Worm (Caenorhabditis elegans) whole organism, young adult: Measurements from ENCODE around the gene dgn-3.
"Not testable (repeated sequence)": the region's sequence is repeated elsewhere in the genome, so short reads cannot be mapped to it uniquely, and the experiment has no call there.

Source experiments
- B0019.2 ChIP-seq: fragments of 200-800 bp; sonication (Bioruptor generic); conservative IDR thresholded peaks from 2 replicates; pipeline ENCODE4 v1.3.6; 2022; ENCODE audit warnings: missing genetic modification reagents, missing genetic modification characterization, missing compliant biosample characterization
- B0035.1 ChIP-seq: sonication (generic microtip); optimal IDR thresholded peaks from 2 replicates; lab custom pipeline; 2016; ENCODE audit warnings: missing genetic modification characterization, mild to moderate bottlenecking, missing compliant biosample characterization, missing genotype, missing genetic modification reagents
- C06A6.2 ChIP-seq: fragments of 200-800 bp; sonication (Bioruptor generic); conservative IDR thresholded peaks from 2 replicates; pipeline ENCODE4 v1.3.6; 2022; ENCODE audit warnings: missing genetic modification characterization, missing compliant biosample characterization
- D2030.7 ChIP-seq: fragments of 200-800 bp; sonication (Bioruptor generic); IDR thresholded peaks from 2 replicates; pipeline ENCODE4 v1.3.6; 2022; ENCODE audit warnings: missing genetic modification reagents, missing genetic modification characterization, missing compliant biosample characterization
- F22D6.2 ChIP-seq: sonication (generic microtip); optimal IDR thresholded peaks from 2 replicates; lab custom pipeline; 2016; ENCODE audit warnings: mild to moderate bottlenecking, missing genetic modification characterization, missing compliant biosample characterization
- F37B4.10 ChIP-seq: fragments of 200-800 bp; sonication (Bioruptor generic); IDR thresholded peaks from 2 replicates; pipeline ENCODE4 v1.3.6; 2022; ENCODE audit warnings: missing genetic modification characterization, missing compliant biosample characterization
- F52B5.7 ChIP-seq: sonication (generic microtip); optimal IDR thresholded peaks from 2 replicates; lab custom pipeline; 2016; ENCODE audit warnings: mild to moderate bottlenecking, missing genetic modification characterization, missing compliant biosample characterization
- K11D2.4 ChIP-seq: fragments of 200-800 bp; sonication (Bioruptor generic); IDR thresholded peaks from 2 replicates; pipeline ENCODE4 v1.3.6; 2022; ENCODE audit warnings: missing genetic modification reagents, missing genetic modification characterization, missing compliant biosample characterization
- K12H6.12 ChIP-seq: fragments of 200-800 bp; sonication (Bioruptor generic); optimal IDR thresholded peaks from 2 replicates; lab custom pipeline; 2018; ENCODE audit warnings: mild to moderate bottlenecking, missing genetic modification characterization, missing compliant biosample characterization
- T07F8.4 ChIP-seq: sonication (generic microtip); optimal IDR thresholded peaks from 2 replicates; lab custom pipeline; 2016; ENCODE audit warnings: mild to moderate bottlenecking, missing genetic modification characterization, moderate library complexity, missing compliant biosample characterization
- attf-5 ChIP-seq: fragments of 200-800 bp; sonication (Bioruptor generic); optimal IDR thresholded peaks from 2 replicates; lab custom pipeline; 2018; ENCODE audit warnings: mild to moderate bottlenecking, missing genetic modification characterization, missing compliant biosample characterization
- attf-6 ChIP-seq: fragments of 200-800 bp; sonication (Bioruptor generic); IDR thresholded peaks from 2 replicates; pipeline ENCODE4 v1.3.6; 2022; ENCODE audit warnings: missing genetic modification reagents, missing genetic modification characterization, missing compliant biosample characterization
- ceh-27 ChIP-seq: fragments of 200-800 bp; sonication (Bioruptor generic); optimal IDR thresholded peaks from 2 replicates; lab custom pipeline; 2018; ENCODE audit warnings: mild to moderate bottlenecking, missing genetic modification characterization, moderate library complexity, missing compliant biosample characterization
- chd-7 ChIP-seq: sonication (generic microtip); optimal IDR thresholded peaks from 2 replicates; lab custom pipeline; 2016; ENCODE audit warnings: mild to moderate bottlenecking, missing genetic modification characterization, moderate library complexity, missing compliant biosample characterization
- dox-1 ChIP-seq: fragments of 200-800 bp; sonication (Bioruptor generic); IDR thresholded peaks from 2 replicates; pipeline ENCODE4 v1.3.6; 2022; ENCODE audit warnings: missing genetic modification reagents, missing genetic modification characterization, missing compliant biosample characterization
- dpl-1 ChIP-seq: fragments of 150-350 bp; optimal IDR thresholded peaks from 2 replicates; lab custom pipeline; 2014; ENCODE audit warnings: missing biosample characterization, missing genetic modification reagents, missing genetic modification characterization
- hlh-12 ChIP-seq: sonication (generic microtip); optimal IDR thresholded peaks from 2 replicates; lab custom pipeline; 2016; ENCODE audit warnings: missing genetic modification characterization, missing compliant biosample characterization
- lin-35 ChIP-seq, 3 experiments: fragments of 150-350 bp in 2 of 3; sonication (generic microtip) in 1 of 3; optimal IDR thresholded peaks; 2 replicates each; lab custom pipeline; 2014 to 2018; ENCODE audit warnings: missing biosample characterization in 3 of 3, missing genetic modification characterization in 3 of 3, missing genetic modification reagents in 3 of 3
- lin-54 ChIP-seq: fragments of 200-800 bp; sonication (Bioruptor generic); optimal IDR thresholded peaks from 2 replicates; lab custom pipeline; 2018; ENCODE audit warnings: mild to moderate bottlenecking, missing genetic modification characterization, missing compliant biosample characterization
- madf-10 ChIP-seq: sonication (generic microtip); optimal IDR thresholded peaks from 2 replicates; lab custom pipeline; 2016; ENCODE audit warnings: mild to moderate bottlenecking, missing genetic modification characterization, missing compliant biosample characterization
- madf-3 ChIP-seq: fragments of 200-800 bp; sonication (Bioruptor generic); IDR thresholded peaks from 2 replicates; pipeline ENCODE4 v1.3.6; 2022; ENCODE audit warnings: missing genetic modification reagents, missing genetic modification characterization, missing compliant biosample characterization
- madf-6 ChIP-seq: fragments of 200-800 bp; sonication (Bioruptor generic); IDR thresholded peaks from 2 replicates; pipeline ENCODE4 v1.3.6; 2022; ENCODE audit warnings: missing genetic modification reagents, missing genetic modification characterization, missing compliant biosample characterization
- madf-8 ChIP-seq: fragments of 200-800 bp; sonication (Bioruptor generic); conservative IDR thresholded peaks from 2 replicates; pipeline ENCODE4 v1.3.6; 2022; ENCODE audit warnings: missing genetic modification reagents, missing genetic modification characterization, missing compliant biosample characterization
- mes-4 ChIP-seq: sonication (generic microtip); optimal IDR thresholded peaks from 2 replicates; lab custom pipeline; 2016; ENCODE audit warnings: missing genotype, missing genetic modification characterization, missing compliant biosample characterization
- nhr-179 ChIP-seq: sonication (generic microtip); optimal IDR thresholded peaks from 2 replicates; lab custom pipeline; 2016; ENCODE audit warnings: mild to moderate bottlenecking, missing genetic modification characterization, missing compliant biosample characterization
- rec-8 ChIP-seq, 2 experiments: sonication (generic microtip); optimal IDR thresholded peaks; 2 replicates each; lab custom pipeline; 2016; ENCODE audit warnings: mild to moderate bottlenecking in 2 of 2, missing genetic modification characterization in 2 of 2, missing genetic modification reagents in 2 of 2, missing genotype in 2 of 2, missing biosample characterization in 1 of 2, missing compliant biosample characterization in 1 of 2, moderate library complexity in 1 of 2
- snpc-3.4 ChIP-seq: sonication (generic microtip); optimal IDR thresholded peaks from 2 replicates; lab custom pipeline; 2017; ENCODE audit warnings: missing genetic modification characterization, mild to moderate bottlenecking, missing compliant biosample characterization, antibody characterized with exemption, moderate library complexity, missing genotype, missing genetic modification reagents
- somi-1 ChIP-seq: fragments of 200-800 bp; sonication (Bioruptor generic); optimal IDR thresholded peaks from 2 replicates; lab custom pipeline; 2018; ENCODE audit warnings: mild to moderate bottlenecking, missing genetic modification characterization, missing compliant biosample characterization
- xnd-1 ChIP-seq: sonication (generic microtip); optimal IDR thresholded peaks from 2 replicates; lab custom pipeline; 2016; ENCODE audit warnings: missing genotype, missing genetic modification reagents, missing genetic modification characterization, missing compliant biosample characterization
- ztf-26 ChIP-seq: sonication (generic microtip); optimal IDR thresholded peaks from 2 replicates; lab custom pipeline; 2017; ENCODE audit warnings: missing genetic modification characterization, missing compliant biosample characterization

The dgn-3 gene

DNA sequence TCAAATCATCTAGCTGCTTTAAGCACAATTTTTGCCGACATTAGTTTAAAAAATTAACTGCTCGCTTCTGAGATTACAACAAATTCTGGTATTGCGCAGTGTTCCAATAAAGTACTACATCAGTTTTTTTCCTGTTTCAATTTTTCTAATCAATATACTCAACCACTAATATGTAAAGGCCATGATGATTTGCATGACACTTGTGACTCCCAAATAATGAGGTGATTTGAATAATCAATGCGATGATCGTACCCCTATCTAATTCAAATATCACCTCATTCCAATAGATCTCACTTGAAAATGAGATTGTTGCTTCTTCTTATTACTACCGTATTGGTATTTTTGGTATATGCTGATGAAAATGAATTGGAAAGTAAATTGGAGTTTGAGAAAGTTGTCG, 2.6 kb upstream of the dgn-3 start, which contains the start of gene F07G6.2:
TSS of gene F07G6.2 (plus strand) at position 301 of the 400 bp plus-strand sequence.
- no peak for TF ChIP-seq dox-1 (GFP tag; lab: Robert Waterston, UW)
- TF ChIP-seq K11D2.4 (GFP tag; lab: Robert Waterston, UW): no peak
- no peak for TF ChIP-seq F37B4.10 (GFP tag; lab: Robert Waterston, UW)

DNA sequence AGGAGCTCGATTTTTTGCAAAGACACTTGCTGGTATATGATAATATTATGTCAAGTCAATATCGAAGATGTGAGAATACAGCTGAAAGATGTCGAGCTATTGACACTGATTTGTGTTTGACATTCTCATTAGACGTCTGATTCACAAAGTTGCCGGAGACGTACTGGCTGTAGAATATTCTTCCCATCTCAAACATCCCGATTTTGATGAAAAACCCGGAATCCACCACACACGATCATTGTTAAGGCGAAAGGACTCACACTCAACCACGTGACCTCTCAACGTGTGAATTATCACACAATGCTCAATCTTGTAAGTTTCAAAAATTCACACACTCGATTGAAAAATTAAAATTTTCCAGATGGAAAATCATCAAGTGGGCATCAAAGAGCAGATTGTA, 6.3 kb downstream of the dgn-3 start, which contains the start of gene F07G6.12:
TSS of gene F07G6.12 (plus strand) at position 301 of the 400 bp plus-strand sequence.
- no peak for TF ChIP-seq ceh-27 (GFP tag; lab: Kevin White, UChicago)
- TF ChIP-seq ztf-26 (tag; lab: Kevin White, UChicago): no peak
- TF ChIP-seq nhr-179 (tag; lab: Kevin White, UChicago): no peak
- TF ChIP-seq madf-3 (GFP tag; lab: Robert Waterston, UW): no peak
- no peak for TF ChIP-seq rec-8 (tag; optimal IDR thresholded peaks at IDR 0.05; lab: Kevin White, UChicago)
- TF ChIP-seq attf-5 (GFP tag; lab: Kevin White, UChicago): no peak
- no peak for TF ChIP-seq mes-4 (tag; lab: Kevin White, UChicago)
- no peak for TF ChIP-seq chd-7 (tag; lab: Kevin White, UChicago)
- TF ChIP-seq B0035.1 (tag; lab: Kevin White, UChicago): no peak
- TF ChIP-seq F52B5.7 (tag; lab: Kevin White, UChicago): no peak
- TF ChIP-seq K11D2.4 (GFP tag; lab: Robert Waterston, UW): no peak
- TF ChIP-seq hlh-12: no peak
- no peak for TF ChIP-seq dpl-1 (GFP tag; lab: Kevin White, UChicago)

DNA sequence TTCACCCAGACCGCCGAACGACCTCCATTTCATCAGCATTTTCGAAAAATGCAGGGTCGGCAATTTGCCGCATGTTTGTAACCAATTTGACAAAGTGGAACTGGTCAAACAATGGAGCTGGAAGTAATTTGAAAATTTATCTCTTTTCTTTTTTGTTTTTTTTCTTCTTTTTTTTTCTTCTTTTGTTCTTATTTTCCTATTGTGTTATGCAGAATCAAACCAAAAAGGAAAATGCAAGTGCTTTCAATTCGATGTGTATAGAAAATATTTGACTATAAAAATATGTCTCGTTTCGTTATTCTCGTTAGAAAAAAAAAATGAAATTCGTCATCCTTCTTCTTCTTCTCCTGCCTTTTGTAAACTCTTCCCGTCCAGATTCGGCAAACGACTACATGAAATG, 7.9 kb downstream of the dgn-3 start, which contains the start of gene F07G6.10:
TSS of gene F07G6.10 (plus strand) at position 301 of the 400 bp plus-strand sequence.
- TF ChIP-seq F22D6.2 (tag; lab: Kevin White, UChicago) (no peak), lin-35 (GFP tag; optimal IDR thresholded peaks at IDR 0.05; lab: Kevin White, UChicago) (no peak), K12H6.12 (tag; lab: Kevin White, UChicago) (no peak), attf-6 (no peak), madf-10 (tag; lab: Kevin White, UChicago) (no peak), xnd-1 (tag; lab: Kevin White, UChicago) (no peak), snpc-3.4 (no peak), C06A6.2 (GFP tag; lab: Robert Waterston, UW) (no peak)
- TF ChIP-seq, all 124 proteins: peak for 0

DNA sequence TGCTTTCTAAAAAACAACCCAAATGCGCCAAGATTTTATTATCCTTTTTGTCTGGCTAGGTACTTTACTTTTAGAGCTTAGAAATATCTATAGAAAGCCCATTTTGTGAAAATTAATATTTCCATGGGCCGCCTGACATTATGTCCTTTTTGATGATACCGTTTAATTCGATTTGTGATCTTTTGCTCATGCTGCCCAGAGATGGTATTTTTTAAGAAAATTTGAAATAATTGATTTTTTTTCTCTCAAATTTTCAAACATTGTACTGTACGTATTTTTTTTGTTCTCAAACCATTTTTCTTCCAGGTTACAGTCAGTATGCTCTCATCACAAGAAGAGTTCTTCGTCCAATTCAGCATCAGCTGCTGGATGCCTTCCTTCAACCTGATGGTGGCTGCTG, 12.9 kb downstream of the dgn-3 start, which contains the start of gene Y75D11A.2:
TSS of gene Y75D11A.2 (plus strand) at position 301 of the 400 bp plus-strand sequence.
- TF ChIP-seq D2030.7; B0019.2 (GFP tag; lab: Robert Waterston, UW); somi-1 (GFP tag; lab: Kevin White, UChicago): not testable (repeated sequence)

DNA sequence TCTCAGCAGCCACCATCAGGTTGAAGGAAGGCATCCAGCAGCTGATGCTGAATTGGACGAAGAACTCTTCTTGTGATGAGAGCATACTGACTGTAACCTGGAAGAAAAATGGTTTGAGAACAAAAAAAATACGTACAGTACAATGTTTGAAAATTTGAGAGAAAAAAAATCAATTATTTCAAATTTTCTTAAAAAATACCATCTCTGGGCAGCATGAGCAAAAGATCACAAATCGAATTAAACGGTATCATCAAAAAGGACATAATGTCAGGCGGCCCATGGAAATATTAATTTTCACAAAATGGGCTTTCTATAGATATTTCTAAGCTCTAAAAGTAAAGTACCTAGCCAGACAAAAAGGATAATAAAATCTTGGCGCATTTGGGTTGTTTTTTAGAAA, 16.5 kb downstream of the dgn-3 start, which contains the start of gene Y75D11A.3:
TSS of gene Y75D11A.3 (minus strand) at position 101 of the 400 bp plus-strand sequence.
- not testable (repeated sequence) for TF ChIP-seq madf-8 (GFP tag; lab: Robert Waterston, UW); madf-6 (GFP tag; lab: Robert Waterston, UW); hlh-12
- TF ChIP-seq, all 124 proteins: peak for 0; not testable (repeated sequence) for 124

DNA sequence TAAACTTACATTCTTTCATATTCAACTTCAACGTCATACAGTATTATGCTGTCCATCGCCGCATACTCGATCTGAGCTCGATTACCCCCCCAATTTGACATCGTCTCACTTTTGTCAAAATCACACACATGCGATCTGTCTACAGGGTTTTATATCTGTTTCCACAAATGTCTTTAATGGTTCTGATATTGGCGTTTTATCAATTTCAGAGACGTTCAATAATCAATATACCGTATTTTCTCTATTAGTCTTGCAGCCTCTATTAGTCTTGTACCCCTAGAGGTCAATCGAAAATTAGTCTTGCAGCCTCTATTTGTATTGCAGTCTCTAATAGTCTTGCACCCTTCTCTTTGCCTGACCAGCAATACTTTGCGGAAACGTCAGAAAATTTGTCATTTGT, 18.8 kb downstream of the dgn-3 start, which contains the start of gene Y75D11A.6:
TSS of gene Y75D11A.6 (minus strand) at position 101 of the 400 bp plus-strand sequence.
- not testable (repeated sequence) for TF ChIP-seq rec-8 (tag; optimal IDR thresholded peaks at IDR 0.05; lab: Kevin White, UChicago); lin-54 (GFP tag; lab: Kevin White, UChicago); T07F8.4 (tag; lab: Kevin White, UChicago)
